Fruit fly (Drosophila melanogaster) whole organism, larva: ENCODE results near the gene Snoo.
A peak's percentile ranks its signal among the peaks of the same experiment; 100 is the strongest.

Source experiments
- noc ChIP-seq: fragments of 200-800 bp; sonication (Bioruptor generic); optimal IDR thresholded peaks from 3 replicates; lab custom pipeline; 2019; ENCODE audit warnings: missing biosample characterization, mild to moderate bottlenecking, missing genetic modification characterization, moderate library complexity

Gene Snoo

DNA sequence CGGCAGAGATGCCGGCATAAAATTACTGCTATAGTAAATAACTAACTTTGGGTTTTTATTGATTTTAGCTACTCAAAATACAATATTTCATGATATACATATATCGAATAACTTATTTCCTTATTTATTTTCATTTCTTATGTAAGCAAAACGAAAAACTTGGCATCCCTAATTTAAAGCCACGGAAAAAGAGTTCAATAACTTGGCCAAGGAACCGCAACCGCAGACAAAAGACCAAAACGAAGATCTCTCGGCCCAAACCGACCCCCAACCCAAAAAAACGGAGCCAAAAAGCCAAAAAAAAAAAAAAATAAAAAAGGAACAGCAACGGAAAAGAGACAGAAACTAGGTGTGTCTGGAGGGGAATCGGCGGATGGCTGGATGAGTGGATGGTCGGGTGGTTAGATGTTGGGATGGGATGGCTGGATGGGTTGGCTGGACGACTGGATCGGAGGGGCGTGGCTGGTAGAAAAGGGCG, 74.6 kb downstream of the Snoo start:
- no peak for TF ChIP-seq noc (tag; lab: Kevin White, UChicago)

- no peak for TF ChIP-seq noc (tag; lab: Kevin White, UChicago)
These were observed 82.2 kb downstream of the Snoo start for dm6 chr2L:7901833-7902232.

DNA sequence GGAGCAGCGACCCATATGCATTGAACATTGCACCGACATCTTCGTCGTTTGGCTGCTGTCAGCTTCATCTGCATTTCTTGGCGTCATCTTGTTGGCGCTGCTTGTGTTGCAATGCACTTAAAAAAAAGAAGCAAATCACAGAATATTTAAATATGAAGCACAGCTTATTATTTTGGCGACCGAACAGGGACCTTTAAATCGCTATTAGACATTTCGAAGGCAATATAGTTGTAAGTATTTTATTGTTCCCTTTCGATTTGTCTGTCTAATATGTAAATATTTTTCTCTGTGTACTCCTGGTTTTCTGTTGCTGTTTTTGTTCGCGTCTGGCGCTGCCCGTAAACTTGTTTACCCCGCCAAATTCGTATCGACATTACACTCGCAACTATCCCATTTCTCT, 84.0 kb downstream of the Snoo start:
- TF ChIP-seq noc (tag; lab: Kevin White, UChicago), result no peak

DNA sequence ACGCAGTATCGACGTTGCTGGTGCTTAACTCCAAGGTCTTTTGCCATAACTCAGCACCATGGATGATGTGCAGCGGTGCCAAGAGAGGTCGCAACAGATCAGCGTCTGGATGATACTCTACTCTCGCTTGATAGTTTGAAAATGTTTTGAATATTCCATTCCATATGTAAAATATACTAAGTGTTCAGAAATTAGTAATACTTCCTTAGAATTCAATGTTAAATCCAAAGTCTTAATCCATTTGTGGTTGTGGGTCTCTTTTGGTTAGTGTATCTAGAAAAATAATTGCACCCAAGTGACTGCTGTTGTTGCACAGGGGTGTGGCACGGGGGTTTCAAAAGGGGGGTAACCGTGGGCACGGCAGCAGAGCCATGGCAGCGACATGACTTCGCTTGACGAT, 84.9 kb downstream of the Snoo start:
- TF ChIP-seq noc (tag; lab: Kevin White, UChicago), result no peak

DNA sequence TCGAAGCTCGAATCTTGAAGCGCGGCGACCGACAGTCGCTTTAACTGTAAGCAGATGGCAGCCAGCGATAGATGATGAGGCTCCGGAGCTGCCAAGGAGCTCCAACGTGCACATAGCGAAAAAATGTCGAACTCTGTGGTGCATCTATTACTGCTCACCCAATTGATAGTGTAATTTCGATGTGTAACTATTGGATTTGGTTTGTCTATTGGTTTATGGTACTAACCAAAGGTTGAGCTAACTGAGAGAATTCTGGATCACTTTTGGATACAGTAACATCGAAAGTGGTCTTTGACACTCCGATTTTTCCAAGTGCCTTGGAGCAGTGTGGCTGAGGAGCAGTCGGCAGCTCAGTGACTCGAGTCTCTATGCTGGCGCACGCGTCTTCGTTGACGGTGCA, 85.4 kb downstream of the Snoo start:
- TF ChIP-seq noc (tag; lab: Kevin White, UChicago), result no peak

- no peak for TF ChIP-seq noc (tag; lab: Kevin White, UChicago)
These were observed 86.8 kb downstream of the Snoo start for dm6 chr2L:7897245-7897644.

DNA sequence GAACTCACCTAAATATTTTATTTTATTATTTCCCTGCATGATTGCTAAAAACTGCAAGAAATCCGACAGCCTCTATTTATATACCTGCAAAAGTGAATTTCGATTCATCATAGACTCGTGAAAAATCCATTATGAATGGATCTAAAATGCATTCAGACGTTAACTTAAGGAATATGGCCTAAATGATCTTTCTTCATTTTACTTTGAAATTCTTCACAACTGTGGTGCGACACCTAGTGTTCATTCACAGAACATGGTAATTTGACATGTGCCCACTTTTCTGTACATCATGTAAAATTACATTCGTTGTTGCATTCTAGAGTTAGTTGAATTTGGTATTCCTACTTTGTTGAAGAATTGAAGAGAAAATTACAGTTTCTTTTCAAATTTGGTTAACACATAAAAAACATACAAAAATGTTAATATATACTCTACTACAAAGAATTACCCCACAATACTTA, 93.3 kb downstream of the Snoo start, which contains the start of gene Spn28Db:
TSS of gene Spn28Db (minus strand) at position 51 of the 461 bp plus-strand sequence.
- TF ChIP-seq noc (tag; lab: Kevin White, UChicago), result no peak

- TF ChIP-seq noc (tag; lab: Kevin White, UChicago), result no peak
These were observed 95.0 kb downstream of the Snoo start, which contains the start of gene Spn28Da for dm6 chr2L:7889029-7889428. Gene Spn28Da, minus strand, starts transcription at chr2L:7889129.

DNA sequence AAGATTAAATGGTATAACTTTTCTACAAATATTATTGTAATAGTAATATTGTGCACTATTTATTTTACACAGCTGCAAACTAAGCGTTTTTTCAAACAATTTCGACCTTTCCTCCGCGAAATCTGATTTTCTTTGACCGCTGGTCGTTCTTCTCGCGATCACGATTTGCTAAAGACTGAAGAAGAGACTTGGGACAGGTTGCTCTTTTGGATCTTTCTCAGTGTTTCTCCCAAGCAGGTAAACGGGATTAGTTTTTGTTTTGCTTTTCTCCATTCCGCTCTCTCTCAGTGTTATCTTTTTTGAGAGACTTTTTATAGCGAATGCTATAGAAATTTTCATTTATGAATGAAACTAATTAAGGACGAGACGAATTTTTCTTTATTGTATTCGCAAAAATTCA, 96.7 kb downstream of the Snoo start, which contains the start of gene CG7102:
TSS of gene CG7102 (minus strand) at position 181 of the 400 bp plus-strand sequence.
- TF ChIP-seq noc (tag; lab: Kevin White, UChicago), result no peak

DNA sequence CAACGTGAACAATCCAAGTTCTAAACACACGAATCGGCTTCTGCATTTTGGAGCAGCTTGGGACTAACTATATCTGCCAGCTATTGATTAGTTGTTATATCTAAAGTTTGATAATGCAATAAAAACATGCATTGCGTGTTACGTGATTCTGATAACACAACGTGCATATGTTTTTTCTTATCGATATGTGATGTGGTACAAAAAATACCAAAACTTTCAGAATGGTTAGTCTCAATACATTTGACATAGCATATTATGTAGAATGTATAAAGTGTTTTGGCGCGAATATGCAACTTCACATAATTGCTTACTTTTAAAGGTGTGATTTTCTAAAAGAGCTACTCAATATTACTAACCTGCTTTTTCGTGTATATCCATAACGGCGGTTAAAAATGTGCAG, 98.0 kb downstream of the Snoo start:
- TF ChIP-seq noc (tag; lab: Kevin White, UChicago), result no peak

- no peak for TF ChIP-seq noc (tag; lab: Kevin White, UChicago)
These were observed 98.7 kb downstream of the Snoo start, which contains the start of the genes SmE and CG34132 for dm6 chr2L:7885271-7885670. Gene SmE, minus strand, starts transcription at chr2L:7885450. Gene CG34132, plus strand, starts transcription at chr2L:7885503.

DNA sequence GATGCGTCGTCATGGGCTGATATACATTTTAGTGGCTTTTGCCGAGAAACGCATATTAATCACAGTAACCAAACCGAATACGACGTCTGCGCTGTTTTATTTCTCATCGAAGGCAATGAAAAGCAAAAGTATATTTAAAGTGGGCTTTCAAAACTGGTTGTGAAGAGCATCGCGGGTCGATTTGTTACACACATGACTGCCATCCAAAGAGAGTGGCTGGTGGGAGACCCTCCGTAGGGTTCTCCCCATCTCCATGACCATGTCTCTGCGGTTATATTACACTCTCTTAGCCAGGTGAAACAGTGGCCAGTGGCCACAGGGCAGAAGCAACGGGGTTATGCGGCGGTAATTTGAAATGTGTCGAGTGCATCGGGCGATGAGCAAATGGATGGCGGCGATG, 103.5 kb downstream of the Snoo start:
- no peak for TF ChIP-seq noc (tag; lab: Kevin White, UChicago)

DNA sequence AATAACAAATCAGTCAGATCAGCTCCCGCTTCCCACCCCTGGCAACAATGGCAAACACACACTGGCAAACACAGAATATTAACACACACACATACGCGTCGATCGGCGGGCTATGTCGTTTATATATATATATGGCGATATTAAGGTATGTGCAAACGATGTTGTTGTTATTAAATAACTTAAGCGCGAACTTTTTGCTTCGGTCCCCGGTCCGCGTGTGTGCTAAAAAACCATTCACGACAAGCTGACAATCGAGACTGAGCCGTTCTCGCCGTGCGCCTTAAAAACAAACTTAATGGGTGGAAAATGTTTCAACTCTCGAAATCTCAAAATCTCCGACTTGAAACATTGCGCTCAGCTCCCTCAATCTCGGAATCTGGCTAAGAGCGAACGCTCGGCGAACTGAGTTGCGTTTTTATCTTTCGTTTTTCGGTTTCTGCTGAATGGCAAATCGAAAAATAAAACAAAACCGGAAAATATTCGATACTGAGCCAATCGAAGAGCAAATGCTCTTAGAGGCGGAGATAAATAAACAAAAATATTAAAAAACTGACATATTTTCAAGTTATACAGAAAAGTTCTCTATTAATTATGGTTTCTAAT, 104.6 kb downstream of the Snoo start, which contains the start of gene spz3:
TSS of gene spz3 (minus strand) at position 261 of the 603 bp plus-strand sequence.
- TF ChIP-seq noc (tag; lab: Kevin White, UChicago), result no peak

DNA sequence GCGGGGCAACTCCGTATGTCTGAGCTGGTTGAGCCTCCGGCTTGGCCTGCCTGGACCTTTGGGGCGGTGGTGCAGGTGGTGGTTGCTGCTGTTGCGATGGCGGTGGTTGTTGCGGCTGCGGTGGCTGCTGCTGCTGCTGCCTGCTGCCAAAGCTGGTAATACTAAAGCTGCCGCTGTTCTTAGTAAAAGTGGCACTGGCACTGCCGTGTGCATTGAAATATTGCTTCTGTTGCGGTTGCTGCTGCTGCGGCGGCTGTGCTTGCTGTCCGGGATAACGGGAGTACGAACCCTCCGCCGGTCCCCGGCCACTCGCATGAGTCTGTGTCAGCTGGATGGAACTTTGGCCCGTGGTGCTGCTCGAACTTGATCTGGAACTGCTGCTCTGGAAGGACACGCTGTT, 105.6 kb downstream of the Snoo start:
- no peak for TF ChIP-seq noc (tag; lab: Kevin White, UChicago)

dm6 chr2L:7876520-7877232, 107.3 kb downstream of the Snoo start:
- TF ChIP-seq noc (tag; lab: Kevin White, UChicago), result no peak

DNA sequence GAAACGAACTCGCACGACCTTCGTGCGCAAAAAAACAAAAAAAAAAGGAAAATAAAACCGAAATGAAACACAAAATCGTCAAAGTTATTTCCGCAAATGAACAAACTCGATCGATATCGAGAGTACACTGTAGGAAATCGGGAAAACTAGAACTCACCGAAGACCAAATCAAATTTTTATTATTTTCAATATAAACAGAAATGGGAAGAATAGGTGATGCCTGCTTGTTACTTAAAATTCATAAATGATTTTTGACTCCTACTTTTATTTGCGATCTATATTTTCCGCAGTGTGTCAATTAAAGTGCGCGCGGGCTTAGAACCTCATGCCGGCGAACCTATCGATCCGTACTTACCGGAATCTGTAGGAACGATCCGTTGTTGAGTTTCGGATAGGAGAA, 108.3 kb downstream of the Snoo start:
- TF ChIP-seq noc (tag; lab: Kevin White, UChicago), result peak; percentile 33
